Fruit fly (Drosophila melanogaster) whole organism, embryonic: ENCODE data around the gene nSMase.

Experiments used
- Atf-2 ChIP-seq: fragments of 200-800 bp; sonication (Bioruptor generic); optimal IDR thresholded peaks from 2 replicates; lab custom pipeline; 2016; ENCODE audit warnings: missing biosample characterization, missing genetic modification characterization
- B-H1 ChIP-seq: fragments of 200-800 bp; sonication (Bioruptor generic); IDR thresholded peaks from 3 replicates; pipeline ENCODE4 v1.3.6; 2022; ENCODE audit warnings: missing biosample characterization, missing genetic modification characterization
- Bgb ChIP-seq: fragments of 200-800 bp; sonication (Bioruptor generic); IDR thresholded peaks from 2 replicates; pipeline ENCODE4 v1.3.6; 2022; ENCODE audit warnings: missing biosample characterization, missing genetic modification characterization; ENCODE audit not compliant: partially characterized antibody
- CG10431 ChIP-seq: fragments of 200-800 bp; sonication (Bioruptor generic); optimal IDR thresholded peaks from 3 replicates; lab custom pipeline; 2018; ENCODE audit warnings: missing biosample characterization, mild to moderate bottlenecking, missing genetic modification characterization
- CG11456 ChIP-seq: fragments of 200-800 bp; sonication (Bioruptor generic); IDR thresholded peaks from 3 replicates; pipeline ENCODE4 v1.3.6; 2022; ENCODE audit warnings: missing biosample characterization, missing genetic modification characterization
- CG11696 ChIP-seq: fragments of 200-800 bp; sonication (Bioruptor generic); IDR thresholded peaks from 2 replicates; pipeline ENCODE4 v1.3.6; 2022; ENCODE audit warnings: missing biosample characterization, missing genetic modification characterization
- CG12104 ChIP-seq: fragments of 200-800 bp; sonication (Bioruptor generic); optimal IDR thresholded peaks from 3 replicates; lab custom pipeline; 2016; ENCODE audit warnings: missing biosample characterization, missing genetic modification characterization
- CG12155 ChIP-seq: fragments of 200-800 bp; sonication (Bioruptor generic); optimal IDR thresholded peaks from 3 replicates; lab custom pipeline; 2016; ENCODE audit warnings: missing biosample characterization, missing genetic modification characterization
- CG14667 ChIP-seq: fragments of 200-800 bp; sonication (Bioruptor generic); IDR thresholded peaks from 2 replicates; pipeline ENCODE4 v1.3.6; 2022; ENCODE audit warnings: missing biosample characterization, missing genetic modification characterization
- CG1529 ChIP-seq: fragments of 200-800 bp; sonication (Bioruptor generic); optimal IDR thresholded peaks from 3 replicates; lab custom pipeline; 2018; ENCODE audit warnings: missing biosample characterization, missing genetic modification characterization
- CG15601 ChIP-seq: fragments of 200-800 bp; sonication (Bioruptor generic); optimal IDR thresholded peaks from 3 replicates; lab custom pipeline; 2019; ENCODE audit warnings: missing biosample characterization, mild to moderate bottlenecking, missing genetic modification characterization, moderate library complexity
- CG17186 ChIP-seq: fragments of 200-800 bp; sonication (Bioruptor generic); optimal IDR thresholded peaks from 3 replicates; lab custom pipeline; 2017; ENCODE audit warnings: missing biosample characterization, missing genetic modification reagents, missing genetic modification characterization
- CG17829 ChIP-seq: fragments of 200-800 bp; optimal IDR thresholded peaks from 2 replicates; lab custom pipeline; 2019; ENCODE audit warnings: missing biosample characterization, mild to moderate bottlenecking, missing genetic modification characterization, moderate library complexity
- CG31441 ChIP-seq: fragments of 200-800 bp; sonication (Bioruptor generic); IDR thresholded peaks from 2 replicates; pipeline ENCODE4 v1.3.6; 2022; ENCODE audit warnings: missing biosample characterization, missing genetic modification characterization
- CG3163 ChIP-seq: fragments of 200-800 bp; sonication (Bioruptor generic); optimal IDR thresholded peaks from 3 replicates; lab custom pipeline; 2016; ENCODE audit warnings: missing biosample characterization, missing genetic modification characterization
- CG3281 ChIP-seq: fragments of 200-800 bp; sonication (Bioruptor generic); optimal IDR thresholded peaks from 3 replicates; lab custom pipeline; 2017; ENCODE audit warnings: missing biosample characterization, mild to moderate bottlenecking, missing genetic modification characterization
- CG3838 ChIP-seq: fragments of 200-800 bp; sonication (Bioruptor generic); optimal IDR thresholded peaks from 3 replicates; lab custom pipeline; 2016; ENCODE audit warnings: missing biosample characterization, missing genetic modification characterization
- CG3847 ChIP-seq: fragments of 200-800 bp; sonication (Bioruptor generic); IDR thresholded peaks from 2 replicates; pipeline ENCODE4 v1.3.6; 2022; ENCODE audit warnings: missing biosample characterization, missing genetic modification characterization
- CG4730 ChIP-seq: fragments of 200-800 bp; sonication (Bioruptor generic); IDR thresholded peaks from 2 replicates; pipeline ENCODE4 v1.3.6; 2022; ENCODE audit warnings: missing biosample characterization, missing genetic modification characterization
- CG6272 ChIP-seq: fragments of 200-800 bp; sonication (Bioruptor generic); IDR thresholded peaks from 2 replicates; pipeline ENCODE4 v1.3.6; 2022; ENCODE audit warnings: missing biosample characterization, missing genetic modification characterization
- CG6854 ChIP-seq: fragments of 200-800 bp; sonication (Bioruptor generic); optimal IDR thresholded peaks from 3 replicates; lab custom pipeline; 2017; ENCODE audit warnings: missing biosample characterization, mild to moderate bottlenecking, missing genetic modification characterization
- CG7839 ChIP-seq: fragments of 200-800 bp; sonication (Bioruptor generic); optimal IDR thresholded peaks from 3 replicates; lab custom pipeline; 2018; ENCODE audit warnings: missing biosample characterization, mild to moderate bottlenecking, missing genetic modification characterization, moderate library complexity
- CG9609 ChIP-seq: fragments of 200-800 bp; sonication (Bioruptor generic); optimal IDR thresholded peaks from 3 replicates; lab custom pipeline; 2016; ENCODE audit warnings: missing biosample characterization, missing genetic modification characterization
- CG9797 ChIP-seq: fragments of 200-800 bp; sonication (Bioruptor generic); optimal IDR thresholded peaks from 3 replicates; lab custom pipeline; 2018; ENCODE audit warnings: missing biosample characterization, mild to moderate bottlenecking, missing genetic modification characterization
- Camta ChIP-seq: fragments of 200-800 bp; sonication (Bioruptor generic); optimal IDR thresholded peaks from 2 replicates; lab custom pipeline; 2016; ENCODE audit warnings: missing biosample characterization, missing genetic modification characterization
- Dp ChIP-seq: fragments of 200-800 bp; sonication (Bioruptor generic); optimal IDR thresholded peaks from 2 replicates; lab custom pipeline; 2018; ENCODE audit warnings: missing biosample characterization, mild to moderate bottlenecking, missing genetic modification characterization, moderate library complexity
- Fer1 ChIP-seq: fragments of 200-800 bp; sonication (Bioruptor generic); optimal IDR thresholded peaks from 2 replicates; lab custom pipeline; 2017; ENCODE audit warnings: missing biosample characterization, mild to moderate bottlenecking, missing genetic modification characterization
- H15 ChIP-seq: fragments of 200-800 bp; sonication (Bioruptor generic); IDR thresholded peaks from 3 replicates; pipeline ENCODE4 v1.3.6; 2022; ENCODE audit warnings: missing biosample characterization, missing genetic modification characterization
- Scr ChIP-seq: fragments of 200-800 bp; sonication (Bioruptor generic); IDR thresholded peaks from 2 replicates; pipeline ENCODE4 v1.3.6; 2022; ENCODE audit warnings: missing biosample characterization, missing genetic modification characterization; ENCODE audit not compliant: partially characterized antibody
- Six4 ChIP-seq: fragments of 200-800 bp; sonication (Bioruptor generic); optimal IDR thresholded peaks from 2 replicates; lab custom pipeline; 2016; ENCODE audit warnings: missing biosample characterization, missing genetic modification characterization
- Ssrp ChIP-seq: fragments of 200-800 bp; sonication (Bioruptor generic); optimal IDR thresholded peaks from 2 replicates; lab custom pipeline; 2018; ENCODE audit warnings: missing biosample characterization, mild to moderate bottlenecking, missing genetic modification characterization, moderate library complexity
- amos ChIP-seq: fragments of 200-800 bp; sonication (Bioruptor generic); IDR thresholded peaks from 2 replicates; pipeline ENCODE4 v1.3.6; 2022; ENCODE audit warnings: missing biosample characterization, missing genetic modification characterization; ENCODE audit not compliant: partially characterized antibody
- ash1 ChIP-seq: fragments of 200-800 bp; sonication (Bioruptor generic); optimal IDR thresholded peaks from 2 replicates; lab custom pipeline; 2018; ENCODE audit warnings: missing biosample characterization, mild to moderate bottlenecking, missing genetic modification characterization
- cas ChIP-seq: fragments of 200-800 bp; sonication (Bioruptor generic); IDR thresholded peaks from 2 replicates; pipeline ENCODE4 v1.3.6; 2022; ENCODE audit warnings: missing biosample characterization, missing genetic modification characterization
- crc ChIP-seq: fragments of 200-800 bp; sonication (Bioruptor generic); optimal IDR thresholded peaks from 2 replicates; lab custom pipeline; 2016; ENCODE audit warnings: missing biosample characterization, missing genetic modification characterization
- cwo ChIP-seq: fragments of 200-800 bp; sonication (Bioruptor generic); optimal IDR thresholded peaks from 3 replicates; lab custom pipeline; 2017; ENCODE audit warnings: missing biosample characterization, missing genetic modification characterization, mild to moderate bottlenecking, moderate library complexity, missing genetic modification reagents
- dati ChIP-seq: fragments of 200-800 bp; sonication (Bioruptor generic); IDR thresholded peaks from 2 replicates; pipeline ENCODE4 v1.3.6; 2022; ENCODE audit warnings: missing biosample characterization, missing genetic modification characterization
- disco-r ChIP-seq: fragments of 200-800 bp; sonication (Bioruptor generic); optimal IDR thresholded peaks from 2 replicates; lab custom pipeline; 2016; ENCODE audit warnings: missing biosample characterization, missing genetic modification characterization
- fd3F ChIP-seq: fragments of 200-800 bp; sonication (Bioruptor generic); optimal IDR thresholded peaks from 2 replicates; lab custom pipeline; 2018; ENCODE audit warnings: missing biosample characterization, mild to moderate bottlenecking, missing genetic modification characterization, moderate library complexity
- gsb ChIP-seq: fragments of 200-800 bp; sonication (Bioruptor generic); IDR thresholded peaks from 2 replicates; pipeline ENCODE4 v1.3.6; 2022; ENCODE audit warnings: missing biosample characterization, missing genetic modification characterization
- gsb-n ChIP-seq: fragments of 200-800 bp; sonication (Bioruptor generic); optimal IDR thresholded peaks from 3 replicates; lab custom pipeline; 2018; ENCODE audit warnings: missing biosample characterization, mild to moderate bottlenecking, missing genetic modification characterization
- her ChIP-seq: fragments of 200-800 bp; sonication (Bioruptor generic); optimal IDR thresholded peaks from 2 replicates; lab custom pipeline; 2016; ENCODE audit warnings: missing biosample characterization, missing genetic modification characterization
- hth ChIP-seq: fragments of >200 bp; optimal IDR thresholded peaks from 2 replicates; lab custom pipeline; 2017; ENCODE audit warnings: inconsistent platforms
- ind ChIP-seq: fragments of 200-800 bp; sonication (Bioruptor generic); optimal IDR thresholded peaks from 3 replicates; lab custom pipeline; 2016; ENCODE audit warnings: missing biosample characterization, missing genetic modification characterization
- klu ChIP-seq: fragments of 200-800 bp; sonication (Bioruptor generic); IDR thresholded peaks from 2 replicates; pipeline ENCODE4 v1.3.6; 2022; ENCODE audit warnings: missing biosample characterization, missing genetic modification characterization
- kni ChIP-seq: fragments of 200-800 bp; sonication (Bioruptor generic); optimal IDR thresholded peaks from 3 replicates; lab custom pipeline; 2017; ENCODE audit warnings: mild to moderate bottlenecking, missing biosample characterization, missing genetic modification reagents, missing genetic modification characterization
- luna ChIP-seq: fragments of 200-800 bp; sonication (Bioruptor generic); optimal IDR thresholded peaks from 2 replicates; lab custom pipeline; 2016; ENCODE audit warnings: missing biosample characterization, missing genetic modification characterization
- nom ChIP-seq: fragments of 200-800 bp; sonication (Bioruptor generic); optimal IDR thresholded peaks from 2 replicates; lab custom pipeline; 2017; ENCODE audit warnings: missing biosample characterization, missing genetic modification characterization, mild to moderate bottlenecking, moderate library complexity, missing genetic modification reagents
- phol ChIP-seq: fragments of 200-800 bp; sonication (Bioruptor generic); optimal IDR thresholded peaks from 3 replicates; lab custom pipeline; 2018; ENCODE audit warnings: missing biosample characterization, mild to moderate bottlenecking, missing genetic modification characterization, moderate library complexity
- sens ChIP-seq: fragments of 200-800 bp; sonication (Bioruptor generic); peaks from one replicate; lab custom pipeline; 2016; ENCODE audit warnings: missing biosample characterization, missing genetic modification characterization
- sisA ChIP-seq: fragments of 200-800 bp; sonication (Bioruptor generic); IDR thresholded peaks from 2 replicates; pipeline ENCODE4 v1.3.6; 2022; ENCODE audit warnings: missing biosample characterization, missing genetic modification characterization
- sr ChIP-seq: fragments of 200-800 bp; sonication (Bioruptor generic); IDR thresholded peaks from 3 replicates; pipeline ENCODE4 v1.3.6; 2022; ENCODE audit warnings: missing biosample characterization, missing genetic modification characterization

nSMase gene

DNA sequence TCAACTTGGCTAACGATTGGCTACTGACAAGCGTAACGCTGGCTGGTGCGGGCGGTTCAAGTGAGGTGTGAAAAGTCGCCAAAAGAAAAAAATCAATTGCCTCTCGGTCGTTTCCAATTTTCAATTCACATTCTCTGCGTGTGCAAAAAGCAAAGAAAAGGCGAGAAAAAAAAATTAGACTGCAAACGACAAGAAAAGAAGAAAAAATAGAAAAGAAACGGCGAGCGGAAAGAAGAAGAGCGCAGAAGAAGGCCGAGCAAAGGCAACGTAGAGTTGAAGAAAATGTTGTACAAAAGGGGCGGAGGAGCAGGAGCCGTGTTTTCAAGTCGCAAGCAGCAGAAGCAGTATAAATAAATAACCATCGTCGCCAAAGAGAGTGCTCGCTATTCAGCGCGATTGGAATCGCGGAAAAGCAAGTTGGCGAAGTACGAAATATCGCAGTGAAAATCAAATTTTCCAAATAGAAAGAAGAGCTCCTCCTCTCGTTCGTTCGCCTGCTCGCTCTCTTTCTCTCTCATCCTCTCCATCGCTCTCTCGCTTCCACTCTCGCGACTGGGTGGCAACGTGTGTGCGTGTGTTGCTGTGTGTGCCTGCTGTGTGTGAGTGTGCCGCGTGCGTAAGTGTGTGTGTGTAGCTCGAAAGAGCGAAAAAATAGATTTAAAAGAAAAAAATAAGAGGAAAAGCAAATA lies 7.0 kb downstream of the nSMase start (continued):
- TF ChIP-seq ind (GFP tag; lab: Kevin White, UChicago) (no peak), amos (GFP tag; lab: Robert Waterston, UW) (no peak; the same call in 1 of the 2 replicates), fd3F (GFP tag; lab: Kevin White, UChicago) (no peak), cas (GFP tag; lab: Robert Waterston, UW) (no peak), her (GFP tag; lab: Kevin White, UChicago) (no peak), CG17186 (GFP tag; lab: Kevin White, UChicago) (no peak), sr (GFP tag; lab: Robert Waterston, UW) (no peak), luna (GFP tag; lab: Kevin White, UChicago) (no peak), phol (no peak), CG3163 (peak; percentile 66), CG6854 (no peak), Atf-2 (GFP tag; lab: Kevin White, UChicago) (no peak), CG15601 (tag; lab: Kevin White, UChicago) (no peak), Dp (GFP tag; lab: Kevin White, UChicago) (no peak), Scr (no peak), CG11696 (GFP tag; lab: Robert Waterston, UW) (no peak), CG11456 (GFP tag; lab: Robert Waterston, UW) (no peak), kni (no peak), CG3838 (GFP tag; lab: Kevin White, UChicago) (no peak), Bgb (no peak), CG17829 (no peak), Ssrp (tag; lab: Kevin White, UChicago) (no peak), CG3847 (GFP tag; lab: Robert Waterston, UW) (no peak), CG7839 (tag; lab: Kevin White, UChicago) (no peak), CG12104 (GFP tag; lab: Kevin White, UChicago) (no peak), CG9797 (GFP tag; lab: Kevin White, UChicago) (no peak), CG4730 (GFP tag; lab: Robert Waterston, UW) (no peak), CG10431 (GFP tag; lab: Kevin White, UChicago) (no peak), crc (GFP tag; lab: Kevin White, UChicago) (no peak), Fer1 (peak; percentile 26), cwo (GFP tag; lab: Kevin White, UChicago) (no peak), B-H1 (GFP tag; lab: Robert Waterston, UW) (no peak), sens (GFP tag; lab: Kevin White, UChicago) (peak; percentile 10), CG9609 (GFP tag; lab: Kevin White, UChicago) (no peak), klu (GFP tag; lab: Robert Waterston, UW) (no peak), gsb-n (tag; lab: Kevin White, UChicago) (no peak), CG3281 (GFP tag; lab: Kevin White, UChicago) (no peak), CG6272 (GFP tag; lab: Robert Waterston, UW) (no peak), Camta (GFP tag; lab: Kevin White, UChicago) (no peak), ash1 (no peak), nom (peak; percentile 68), disco-r (GFP tag; lab: Kevin White, UChicago) (peak; percentile 17), CG31441 (no peak), hth (lab: Kevin White, UChicago) (no peak), gsb (GFP tag; lab: Robert Waterston, UW) (no peak), H15 (GFP tag; lab: Robert Waterston, UW) (no peak), Six4 (GFP tag; lab: Kevin White, UChicago) (no peak), CG12155 (GFP tag; lab: Kevin White, UChicago) (peak; percentile 19), sisA (GFP tag; lab: Robert Waterston, UW) (no peak), dati (no peak), CG14667 (GFP tag; lab: Robert Waterston, UW) (no peak), CG1529 (no peak)
